Fruit fly (Drosophila melanogaster): ENCODE data around the gene Tmem43.

Tmem43 gene

DNA sequence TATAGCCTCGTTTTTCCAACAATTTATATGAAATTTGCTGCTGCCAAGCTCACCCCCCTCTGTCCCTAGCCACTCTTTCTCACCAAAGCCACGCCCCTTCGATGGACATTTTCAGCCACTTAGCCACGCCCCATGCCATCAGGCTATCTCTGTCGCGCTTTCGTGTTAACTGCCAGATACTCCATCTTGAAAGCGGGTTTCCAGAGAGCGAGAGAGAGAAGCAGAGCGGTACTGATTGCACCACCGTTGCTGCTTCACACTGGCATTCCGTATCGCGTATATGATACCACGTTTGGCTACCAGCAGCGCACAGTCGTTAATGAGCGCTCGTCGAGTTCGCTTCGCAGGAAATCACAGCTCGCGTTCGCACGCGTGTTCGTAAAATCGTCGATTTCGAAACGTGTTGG is 33.0 kb upstream of the Tmem43 start, which contains the start of gene exex (continued):
- TF ChIP-seq Ets97D (GFP tag; optimal IDR thresholded peaks at IDR 0.05) = no peak
- TF ChIP-seq tin (GFP tag; optimal IDR thresholded peaks at IDR 0.05) = no peak
- no peak for TF ChIP-seq CG14050 (GFP tag; IDR thresholded peaks at IDR 0.05)
- TF ChIP-seq Gsc (GFP tag; IDR thresholded peaks at IDR 0.05) = no peak
- no peak for TF ChIP-seq psq (GFP tag; optimal IDR thresholded peaks at IDR 0.05)
- TF ChIP-seq Rfx (GFP tag; IDR thresholded peaks at IDR 0.05) = no peak
- no peak for TF ChIP-seq Meics (GFP tag; optimal IDR thresholded peaks at IDR 0.05)
- no peak for TF ChIP-seq ttk (GFP tag; IDR thresholded peaks at IDR 0.05)
- no peak for TF ChIP-seq CG9437 (GFP tag; optimal IDR thresholded peaks at IDR 0.05)
- no peak for TF ChIP-seq Camta (GFP tag; optimal IDR thresholded peaks at IDR 0.05)
- no peak for TF ChIP-seq CG32532 (GFP tag; IDR thresholded peaks at IDR 0.05)
- peak in 1 of 2 experiments; percentile 68 for TF ChIP-seq Pdp1 (GFP tag; optimal IDR thresholded peaks at IDR 0.05)
- TF ChIP-seq GATAe (GFP tag; conservative IDR thresholded peaks at IDR 0.05) = no peak
- TF ChIP-seq dmrt11E (tag; optimal IDR thresholded peaks at IDR 0.05) = no peak
- no peak for TF ChIP-seq sqz (GFP tag; optimal IDR thresholded peaks at IDR 0.05)
- TF ChIP-seq CG11085 (GFP tag; IDR thresholded peaks at IDR 0.05) = no peak
- TF ChIP-seq ara (GFP tag; IDR thresholded peaks at IDR 0.05) = no peak
- TF ChIP-seq CG14860 (GFP tag; IDR thresholded peaks at IDR 0.05; ENCODE audit: partially characterized antibody) = no peak
- TF ChIP-seq CG3726 (GFP tag; IDR thresholded peaks at IDR 0.05) = no peak
- TF ChIP-seq CG7963 (GFP tag; IDR thresholded peaks at IDR 0.05; ENCODE audit: partially characterized antibody) = no peak
- TF ChIP-seq CG10431 (GFP tag; optimal IDR thresholded peaks at IDR 0.05) = no peak
- peak; percentile 5 for TF ChIP-seq ewg (GFP tag; optimal IDR thresholded peaks at IDR 0.05)
- no peak for TF ChIP-seq CG17802 (tag; optimal IDR thresholded peaks at IDR 0.05)
- no peak for TF ChIP-seq CG9727 (GFP tag; optimal IDR thresholded peaks at IDR 0.05)
- no peak for TF ChIP-seq CG11456 (GFP tag; IDR thresholded peaks at IDR 0.05)
- TF ChIP-seq gfzf (GFP tag; optimal IDR thresholded peaks at IDR 0.05) = no peak
- no peak for TF ChIP-seq so (GFP tag; IDR thresholded peaks at IDR 0.05)
- TF ChIP-seq CG5245 (GFP tag; optimal IDR thresholded peaks at IDR 0.05) = no peak
- no peak for TF ChIP-seq H15 (GFP tag; IDR thresholded peaks at IDR 0.05)
- no peak for TF ChIP-seq CG15601 (tag; optimal IDR thresholded peaks at IDR 0.05)
- no peak for TF ChIP-seq stc (GFP tag; IDR thresholded peaks at IDR 0.05)
- TF ChIP-seq CG3838 (GFP tag; optimal IDR thresholded peaks at IDR 0.05) = no peak
- TF ChIP-seq CG17361 (GFP tag; IDR thresholded peaks at IDR 0.05) = no peak
- TF ChIP-seq CG16813 (GFP tag; IDR thresholded peaks at IDR 0.05; ENCODE audit: partially characterized antibody) = peak; percentile 16; the same call in 1 of the 3 replicates
- no peak for TF ChIP-seq zfh2 (GFP tag; optimal IDR thresholded peaks at IDR 0.05)
- peak; percentile 98 for TF ChIP-seq exex (tag; optimal IDR thresholded peaks at IDR 0.05)

DNA sequence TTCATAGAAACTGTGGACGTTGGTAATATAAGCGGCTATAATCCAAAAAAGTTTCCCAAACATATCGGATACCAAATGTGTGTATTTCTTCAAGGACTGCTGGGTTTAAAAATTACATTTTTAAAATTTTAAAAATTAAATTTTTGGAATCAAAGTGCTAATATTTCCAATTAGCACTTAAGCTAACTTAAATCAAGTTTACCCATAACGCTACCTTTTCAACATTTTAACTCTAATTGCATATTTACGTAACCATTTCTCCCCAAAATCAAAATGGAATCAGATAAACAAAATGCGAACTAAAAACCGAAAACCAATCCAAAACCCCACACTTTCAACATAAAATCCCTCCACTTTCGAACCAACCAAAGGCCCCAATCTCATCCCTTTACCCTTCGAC is 31.3 kb upstream of the Tmem43 start, which contains the start of gene CG43880:
Gene CG43880, minus strand, starts transcription at position 101 of the 400 bp plus-strand sequence.
- TF ChIP-seq Bdp1 (GFP tag; optimal IDR thresholded peaks at IDR 0.05) = no peak
- no peak for TF ChIP-seq CG12219 (GFP tag; optimal IDR thresholded peaks at IDR 0.05)
- TF ChIP-seq CG15269 (tag; optimal IDR thresholded peaks at IDR 0.05) = no peak
- no peak for TF ChIP-seq CG6765 (GFP tag; optimal IDR thresholded peaks at IDR 0.05)
- no peak for TF ChIP-seq Trl (optimal IDR thresholded peaks at IDR 0.05)
- no peak for TF ChIP-seq Trl (GFP tag; optimal IDR thresholded peaks at IDR 0.05)
- TF ChIP-seq Med (GFP tag) = no peak
- no peak for TF ChIP-seq slp2 (GFP tag; optimal IDR thresholded peaks at IDR 0.05)
- no peak for TF ChIP-seq fd64A (GFP tag; optimal IDR thresholded peaks at IDR 0.05)
- TF ChIP-seq slbo (GFP tag; IDR thresholded peaks at IDR 0.05) = no peak
- no peak for TF ChIP-seq Hmr (GFP tag; optimal IDR thresholded peaks at IDR 0.05)
